Worm (Caenorhabditis elegans) whole organism, mixed stage, embryonic: ENCODE measurements around the gene fbxa-114.

Experiments
- bed-3 ChIP-seq: fragments of 200-800 bp; sonication (Bioruptor generic); optimal IDR thresholded peaks from 3 replicates; lab custom pipeline; 2018; ENCODE audit warnings: mild to moderate bottlenecking, missing genetic modification characterization, moderate library complexity, missing compliant biosample characterization
- blmp-1 ChIP-seq: fragments of 150-350 bp; optimal IDR thresholded peaks from 2 replicates; lab custom pipeline; 2014; ENCODE audit warnings: missing biosample characterization, missing genetic modification characterization
- ceh-39 ChIP-seq: fragments of 150-350 bp; optimal IDR thresholded peaks from 2 replicates; lab custom pipeline; 2014; ENCODE audit warnings: missing biosample characterization, missing genetic modification characterization
- ceh-43 ChIP-seq: fragments of 200-800 bp; sonication (Bioruptor generic); optimal IDR thresholded peaks from 2 replicates; lab custom pipeline; 2018; ENCODE audit warnings: mild to moderate bottlenecking, missing genetic modification characterization, moderate library complexity, missing compliant biosample characterization
- ceh-83 ChIP-seq: fragments of 200-800 bp; sonication (Bioruptor generic); optimal IDR thresholded peaks from 2 replicates; lab custom pipeline; 2018; ENCODE audit warnings: mild to moderate bottlenecking, missing genetic modification characterization, missing compliant biosample characterization
- ces-1 ChIP-seq: fragments of 150-350 bp; optimal IDR thresholded peaks from 2 replicates; lab custom pipeline; 2014; ENCODE audit warnings: missing biosample characterization, missing genetic modification reagents, missing genetic modification characterization
- cnd-1 ChIP-seq: fragments of 200-800 bp; sonication (Bioruptor generic); optimal IDR thresholded peaks from 2 replicates; lab custom pipeline; 2018; ENCODE audit warnings: mild to moderate bottlenecking, missing genetic modification characterization, missing compliant biosample characterization
- drap-1 ChIP-seq: fragments of 200-800 bp; sonication (Bioruptor generic); optimal IDR thresholded peaks from 3 replicates; lab custom pipeline; 2018; ENCODE audit warnings: mild to moderate bottlenecking, missing genetic modification characterization, missing compliant biosample characterization
- elt-3 ChIP-seq: fragments of 150-350 bp; optimal IDR thresholded peaks from 2 replicates; lab custom pipeline; 2014; ENCODE audit warnings: missing biosample characterization, missing genetic modification characterization
- flh-1 ChIP-seq: fragments of 200-800 bp; sonication (Bioruptor generic); optimal IDR thresholded peaks from 2 replicates; lab custom pipeline; 2018; ENCODE audit warnings: mild to moderate bottlenecking, missing genetic modification characterization, moderate library complexity, missing compliant biosample characterization
- ham-2 ChIP-seq: fragments of 200-800 bp; sonication (Bioruptor generic); optimal IDR thresholded peaks from 2 replicates; lab custom pipeline; 2018; ENCODE audit warnings: mild to moderate bottlenecking, missing genetic modification characterization, missing compliant biosample characterization
- hlh-1 ChIP-seq: fragments of 150-350 bp; optimal IDR thresholded peaks from 2 replicates; lab custom pipeline; 2014; ENCODE audit warnings: missing biosample characterization, missing genetic modification reagents, missing genetic modification characterization
- lin-13 ChIP-seq: fragments of 150-350 bp; optimal IDR thresholded peaks from 2 replicates; lab custom pipeline; 2014; ENCODE audit warnings: missing biosample characterization, missing genetic modification characterization
- lin-32 ChIP-seq: fragments of 200-800 bp; sonication (Bioruptor generic); optimal IDR thresholded peaks from 2 replicates; lab custom pipeline; 2018; ENCODE audit warnings: mild to moderate bottlenecking, missing genetic modification characterization, missing compliant biosample characterization
- lsy-2 ChIP-seq: fragments of 150-350 bp; optimal IDR thresholded peaks from 2 replicates; lab custom pipeline; 2014; ENCODE audit warnings: missing biosample characterization, missing genetic modification characterization
- mep-1 ChIP-seq: fragments of 150-350 bp; optimal IDR thresholded peaks from 2 replicates; lab custom pipeline; 2017; ENCODE audit warnings: missing biosample characterization, missing genetic modification reagents, missing genetic modification characterization, inconsistent platforms
- mls-2 ChIP-seq: sonication (generic microtip); optimal IDR thresholded peaks from 2 replicates; lab custom pipeline; 2016; ENCODE audit warnings: mild to moderate bottlenecking, missing genetic modification characterization, moderate library complexity, missing compliant biosample characterization
- nhr-12 ChIP-seq: fragments of 150-350 bp; optimal IDR thresholded peaks from 2 replicates; lab custom pipeline; 2014; ENCODE audit warnings: missing biosample characterization, missing genetic modification characterization
- nhr-2 ChIP-seq: fragments of 150-350 bp; optimal IDR thresholded peaks from 2 replicates; lab custom pipeline; 2014; ENCODE audit warnings: missing biosample characterization, missing genetic modification characterization
- nhr-237 ChIP-seq: fragments of 150-350 bp; optimal IDR thresholded peaks from 2 replicates; lab custom pipeline; 2014; ENCODE audit warnings: missing biosample characterization, missing genetic modification characterization
- nhr-28 ChIP-seq: fragments of 150-350 bp; optimal IDR thresholded peaks from 2 replicates; lab custom pipeline; 2014; ENCODE audit warnings: missing biosample characterization, missing genetic modification characterization
- nhr-76 ChIP-seq: sonication (generic microtip); optimal IDR thresholded peaks from 2 replicates; lab custom pipeline; 2017; ENCODE audit warnings: missing biosample characterization, missing genetic modification characterization
- snpc-4 ChIP-seq: fragments of 150-350 bp; optimal IDR thresholded peaks from 2 replicates; lab custom pipeline; 2014; ENCODE audit warnings: missing biosample characterization, missing genetic modification characterization
- tbx-8 ChIP-seq: fragments of 200-800 bp; sonication (Bioruptor generic); optimal IDR thresholded peaks from 2 replicates; lab custom pipeline; 2018; ENCODE audit warnings: mild to moderate bottlenecking, missing genetic modification characterization, moderate library complexity, missing compliant biosample characterization
- unc-120 ChIP-seq: sonication (generic microtip); optimal IDR thresholded peaks from 2 replicates; lab custom pipeline; 2017; ENCODE audit warnings: missing genetic modification characterization, missing compliant biosample characterization; ENCODE audit not compliant: poor library complexity, severe bottlenecking
- unc-39 ChIP-seq: fragments of 150-350 bp; optimal IDR thresholded peaks from 2 replicates; lab custom pipeline; 2014; ENCODE audit warnings: missing biosample characterization, missing genetic modification characterization
- zip-8 ChIP-seq: fragments of 150-350 bp; optimal IDR thresholded peaks from 2 replicates; lab custom pipeline; 2014; ENCODE audit warnings: missing biosample characterization, missing genetic modification characterization
- ztf-11 ChIP-seq: fragments of 150-350 bp; optimal IDR thresholded peaks from 2 replicates; lab custom pipeline; 2014; ENCODE audit warnings: missing biosample characterization, missing genetic modification characterization

fbxa-114 gene

ce11 chrV:20163105-20163449 is 38.3 kb upstream of the fbxa-114 start:
- TF ChIP-seq nhr-237 (no peak), ham-2 (GFP tag; lab: Kevin White, UChicago) (no peak), nhr-28 (tag; lab: Kevin White, UChicago) (no peak), ceh-39 (no peak)

DNA sequence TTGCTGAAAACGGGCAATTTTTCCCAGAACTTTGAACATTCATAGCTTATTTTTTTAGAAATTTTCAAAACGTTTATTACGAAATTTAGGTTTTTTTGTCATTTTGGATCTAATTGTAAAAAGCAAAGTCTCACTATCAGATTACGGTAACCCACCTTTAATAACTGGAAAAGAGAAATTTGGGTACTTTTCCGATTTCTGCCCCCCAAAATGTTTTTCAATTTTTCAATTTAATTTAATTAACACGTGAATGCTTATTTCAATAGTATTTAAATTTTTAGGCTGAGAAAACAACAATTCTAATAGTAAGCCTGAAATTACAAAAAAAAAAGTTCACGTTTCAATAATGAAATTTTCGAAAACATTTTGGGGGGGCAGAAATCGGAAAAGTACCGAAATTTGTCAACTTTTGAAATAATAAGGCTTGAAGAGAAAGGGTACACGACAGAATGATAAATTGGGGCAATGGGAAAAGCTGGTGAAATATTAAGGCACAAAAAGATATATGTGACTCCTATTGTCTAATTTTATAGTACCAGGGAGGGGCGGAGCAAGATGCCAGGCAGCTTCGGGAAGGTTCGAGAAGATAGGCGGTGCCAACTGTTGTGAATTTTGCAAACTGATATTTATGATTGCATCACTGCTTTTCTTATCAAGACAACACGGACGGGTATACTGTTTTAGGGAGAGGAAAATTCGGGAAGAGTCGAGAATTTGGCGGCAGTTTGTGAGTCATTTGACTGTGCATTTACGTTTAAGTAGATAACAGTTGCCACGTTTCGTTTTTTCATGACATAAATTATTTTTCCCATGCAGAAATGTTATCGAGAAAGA is 37.1 kb upstream of the fbxa-114 start, which contains the start of gene F19B2.5:
F19B2.5 (minus strand) TSS at position 107 of the 834 bp plus-strand sequence.
- no peak for TF ChIP-seq nhr-12
- no peak for TF ChIP-seq cnd-1 (tag; lab: Kevin White, UChicago)
- no peak for TF ChIP-seq lin-32
- no peak for TF ChIP-seq bed-3 (GFP tag; lab: Kevin White, UChicago)
- no peak for TF ChIP-seq tbx-8

DNA sequence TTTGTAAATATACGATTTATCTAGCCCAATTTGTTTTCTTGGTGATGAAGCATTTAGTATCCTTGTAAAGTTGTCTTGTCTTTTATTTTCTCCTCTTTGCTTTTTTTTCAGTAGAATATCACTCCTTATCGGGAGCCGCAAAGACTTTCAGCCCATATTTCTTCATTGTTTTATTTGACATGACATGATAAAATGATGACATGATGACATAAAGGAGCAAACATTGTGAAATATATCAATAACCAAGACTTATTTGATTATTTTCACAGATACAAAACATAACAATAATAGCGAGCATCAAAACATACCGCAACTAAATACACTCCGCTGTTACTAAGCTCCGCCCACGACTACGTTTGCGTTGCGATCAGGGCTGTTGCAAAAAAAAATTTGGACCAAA is 35.6 kb upstream of the fbxa-114 start:
- TF ChIP-seq lin-13 (no peak), blmp-1 (tag; lab: Kevin White, UChicago) (no peak), ceh-39 (no peak), lin-32 (no peak), ces-1 (GFP tag; lab: Kevin White, UChicago) (no peak), ceh-83 (GFP tag; lab: Kevin White, UChicago) (no peak), unc-120 (no peak), drap-1 (GFP tag; lab: Kevin White, UChicago) (no peak), tbx-8 (no peak)

DNA sequence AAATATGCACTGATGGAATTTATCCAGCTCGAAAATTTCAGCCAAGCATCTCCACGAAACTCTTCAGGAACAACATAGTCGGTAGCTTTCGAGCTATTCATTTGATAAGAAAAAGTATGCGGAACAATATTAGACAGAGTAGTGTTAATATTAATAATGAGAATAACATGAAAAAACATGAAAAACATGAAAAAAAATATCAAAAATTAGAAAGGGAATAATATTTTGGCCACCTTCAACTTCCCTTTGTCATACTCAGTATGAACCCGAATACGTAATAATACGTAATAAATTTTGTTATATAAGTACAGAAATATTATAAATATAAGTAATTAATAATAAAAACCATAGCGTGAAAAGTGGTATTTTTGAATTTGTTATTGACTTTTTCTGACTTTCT is 29.5 kb upstream of the fbxa-114 start, which contains the start of gene srw-39:
srw-39 (minus strand) TSS at position 101 of the 400 bp plus-strand sequence.
- TF ChIP-seq lin-32: no peak
- no peak for TF ChIP-seq unc-39 (tag; lab: Kevin White, UChicago)
- no peak for TF ChIP-seq drap-1 (GFP tag; lab: Kevin White, UChicago)
- no peak for TF ChIP-seq nhr-2 (tag; lab: Kevin White, UChicago)
- TF ChIP-seq bed-3 (GFP tag; lab: Kevin White, UChicago): no peak
- TF ChIP-seq ces-1 (GFP tag; lab: Kevin White, UChicago): no peak
- TF ChIP-seq, all 35 proteins: peak for 0

- TF ChIP-seq lsy-2 (tag; lab: Kevin White, UChicago) (no peak), zip-8 (tag; lab: Kevin White, UChicago) (peak; percentile 98)
These were observed 19.1 kb upstream of the fbxa-114 start for ce11 chrV:20182311-20182710.

DNA sequence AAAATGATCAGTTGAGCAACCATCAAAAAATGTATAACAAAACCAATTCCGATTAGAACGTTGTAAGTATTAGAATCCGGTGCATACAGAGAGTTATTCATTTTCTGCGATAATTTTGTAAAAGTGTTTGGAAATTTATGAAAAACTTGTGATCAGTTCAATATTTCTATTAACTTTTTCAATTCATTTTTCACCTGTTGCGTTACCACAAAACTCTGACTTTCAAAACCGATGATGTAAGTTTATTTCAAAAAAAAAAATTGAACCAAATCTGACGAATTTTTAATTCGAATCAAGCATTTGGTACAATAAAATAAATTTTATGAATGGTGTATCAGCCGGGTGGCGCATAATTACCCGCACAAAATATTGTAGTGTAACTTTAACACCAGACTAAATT is 14.8 kb upstream of the fbxa-114 start, which contains the start of gene srz-16:
srz-16 (minus strand) TSS at position 101 of the 400 bp plus-strand sequence.
- TF ChIP-seq ztf-11 (tag; lab: Kevin White, UChicago): no peak
- no peak for TF ChIP-seq ceh-83 (GFP tag; lab: Kevin White, UChicago)
- TF ChIP-seq mep-1 (tag; lab: Kevin White, UChicago): no peak
- TF ChIP-seq ceh-39: no peak
- no peak for TF ChIP-seq unc-120

DNA sequence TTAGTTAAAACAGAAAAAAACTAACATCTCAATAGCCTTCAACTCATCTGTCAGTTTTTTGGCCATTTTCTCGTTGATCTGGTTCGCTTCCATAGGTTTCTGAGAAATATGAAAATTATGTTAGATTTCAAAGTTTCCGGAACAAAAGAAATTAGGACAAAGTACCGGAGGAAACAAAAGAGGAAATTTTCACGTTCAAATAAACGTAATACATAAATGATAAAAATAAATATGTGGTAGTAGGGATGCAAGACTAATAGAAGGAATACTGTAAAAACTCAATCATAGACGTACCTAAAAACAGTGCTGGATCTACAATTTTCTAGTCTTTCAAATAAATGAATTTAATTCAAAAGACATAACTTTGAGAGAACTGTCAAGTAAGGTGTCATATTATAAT is 12.6 kb upstream of the fbxa-114 start, which contains the start of gene fbxa-116:
fbxa-116 (minus strand) TSS at position 101 of the 400 bp plus-strand sequence.
- TF ChIP-seq elt-3: no peak
- TF ChIP-seq tbx-8: no peak
- TF ChIP-seq zip-8 (tag; lab: Kevin White, UChicago): no peak
- TF ChIP-seq ces-1 (GFP tag; lab: Kevin White, UChicago): no peak
- no peak for TF ChIP-seq blmp-1 (tag; lab: Kevin White, UChicago)
- TF ChIP-seq lsy-2 (tag; lab: Kevin White, UChicago): no peak
- TF ChIP-seq snpc-4 (tag; lab: Kevin White, UChicago): no peak
- TF ChIP-seq flh-1 (GFP tag; lab: Kevin White, UChicago): no peak
- TF ChIP-seq hlh-1 (tag; lab: Kevin White, UChicago): no peak
- TF ChIP-seq mls-2 (tag; lab: Kevin White, UChicago): no peak
- TF ChIP-seq nhr-76 (tag; lab: Kevin White, UChicago): no peak
- no peak for TF ChIP-seq ceh-43 (GFP tag; lab: Kevin White, UChicago)
